Worm (Caenorhabditis elegans) whole organism, L1 larva: ENCODE results near the gene VB0395L.1.

Source experiments
- lin-13 ChIP-seq: fragments of 150-350 bp; optimal IDR thresholded peaks from 2 replicates; lab custom pipeline; 2014; ENCODE audit warnings: missing biosample characterization, missing genetic modification reagents, missing genetic modification characterization
- lsy-2 ChIP-seq, 2 experiments: fragments of 150-350 bp; optimal IDR thresholded peaks; 2 replicates each; lab custom pipeline; 2014; ENCODE audit warnings: missing biosample characterization in 2 of 2, missing genetic modification characterization in 2 of 2
- pag-3 ChIP-seq: sonication (generic microtip); optimal IDR thresholded peaks from 2 replicates; lab custom pipeline; 2017; ENCODE audit warnings: missing genetic modification characterization, mild to moderate bottlenecking, missing compliant biosample characterization, antibody characterized with exemption, borderline replicate concordance; ENCODE audit not compliant: insufficient read depth
- tlp-1 ChIP-seq: fragments of 150-350 bp; optimal IDR thresholded peaks from 2 replicates; lab custom pipeline; 2014; ENCODE audit warnings: missing biosample characterization, missing genetic modification characterization

DNA sequence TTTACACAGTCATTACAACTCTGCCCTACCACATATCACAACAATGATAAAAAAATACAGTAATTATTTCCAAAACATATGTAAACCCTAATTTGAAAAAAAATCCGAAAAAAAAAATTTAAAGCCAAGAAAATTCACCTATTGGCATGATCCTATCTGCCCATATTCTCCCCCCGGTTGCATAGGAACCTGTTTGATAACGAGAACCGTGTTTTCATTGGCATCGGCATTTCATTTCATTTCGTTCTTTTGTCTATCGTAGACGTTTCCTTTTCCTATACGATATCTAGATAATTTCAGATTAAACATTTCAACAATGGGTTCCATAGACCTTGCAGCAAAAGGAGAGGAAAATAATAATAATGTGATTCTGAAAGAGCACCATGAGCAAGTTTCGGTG lies 13.7 kb upstream of the VB0395L.1 start, which contains the start of gene mboa-1:
- TF ChIP-seq lsy-2 (tag; optimal IDR thresholded peaks at IDR 0.05; lab: Kevin White, UChicago): no peak
- TF ChIP-seq pag-3: no peak
- TF ChIP-seq lin-13 (GFP tag; lab: Kevin White, UChicago): no peak
- no peak for TF ChIP-seq tlp-1 (tag; lab: Kevin White, UChicago)
